Worm (Caenorhabditis elegans) whole organism, L1 larva: ENCODE results near the gene try-13.
"Not testable (repeated sequence)": the region's sequence is repeated elsewhere in the genome, so short reads cannot be mapped to it uniquely, and the experiment has no call there.

Experiments used
- C04F5.9 ChIP-seq: sonication (generic microtip); optimal IDR thresholded peaks from 2 replicates; lab custom pipeline; 2016; ENCODE audit warnings: missing genetic modification characterization, missing compliant biosample characterization
- C16A3.4 ChIP-seq: fragments of 150-350 bp; optimal IDR thresholded peaks from 2 replicates; lab custom pipeline; 2014; ENCODE audit warnings: missing biosample characterization, missing genetic modification characterization
- Y116A8C.19 ChIP-seq: sonication (generic microtip); optimal IDR thresholded peaks from 2 replicates; lab custom pipeline; 2016; ENCODE audit warnings: missing compliant biosample characterization, missing genetic modification characterization, borderline replicate concordance
- alr-1 ChIP-seq: fragments of 200-800 bp; sonication (Bioruptor generic); optimal IDR thresholded peaks from 2 replicates; lab custom pipeline; 2018; ENCODE audit warnings: borderline replicate concordance, mild to moderate bottlenecking, missing genetic modification characterization, missing compliant biosample characterization
- aly-2 ChIP-seq: fragments of 150-350 bp; optimal IDR thresholded peaks from 2 replicates; lab custom pipeline; 2014; ENCODE audit warnings: missing biosample characterization, missing genetic modification characterization
- blmp-1 ChIP-seq: fragments of 150-350 bp; optimal IDR thresholded peaks from 2 replicates; lab custom pipeline; 2014; ENCODE audit warnings: missing biosample characterization, missing genetic modification characterization
- ceh-8 ChIP-seq: fragments of 200-800 bp; sonication (Bioruptor generic); optimal IDR thresholded peaks from 2 replicates; lab custom pipeline; 2018; ENCODE audit warnings: mild to moderate bottlenecking, missing genetic modification characterization, moderate library complexity, missing compliant biosample characterization
- ceh-90 ChIP-seq: sonication (generic microtip); optimal IDR thresholded peaks from 2 replicates; lab custom pipeline; 2016; ENCODE audit warnings: missing genetic modification characterization, missing compliant biosample characterization
- efl-1 ChIP-seq, 4 experiments: fragments of 150-350 bp; optimal IDR thresholded peaks in 3 of 4; peaks in 1 of 4; 1 replicate in 1 of 4; 2 replicates in 3 of 4; lab custom pipeline; 2014; ENCODE audit warnings: missing biosample characterization in 2 of 4, missing genetic modification characterization in 2 of 4, missing genetic modification reagents in 2 of 4
- egl-13 ChIP-seq: sonication (generic microtip); optimal IDR thresholded peaks from 2 replicates; lab custom pipeline; 2016; ENCODE audit warnings: missing genotype, missing genetic modification reagents, missing genetic modification characterization, missing compliant biosample characterization
- egl-27 ChIP-seq, 2 experiments: fragments of 150-350 bp in 1 of 2; sonication (generic microtip); optimal IDR thresholded peaks; 3 replicates each; lab custom pipeline; 2017 to 2018; ENCODE audit warnings: missing biosample characterization in 2 of 2, missing genetic modification characterization in 2 of 2, missing genetic modification reagents in 2 of 2
- elt-2 ChIP-seq: sonication (generic microtip); optimal IDR thresholded peaks from 2 replicates; lab custom pipeline; 2016; ENCODE audit warnings: missing genetic modification characterization, mild to moderate bottlenecking, inconsistent platforms, missing compliant biosample characterization, missing genetic modification reagents
- elt-3 ChIP-seq, 6 experiments: fragments of 150-350 bp in 1 of 6; sonication (generic microtip); optimal IDR thresholded peaks; 2 replicates each; lab custom pipeline; 2017 to 2018; ENCODE audit warnings: missing biosample characterization in 6 of 6, missing genetic modification characterization in 6 of 6, inconsistent platforms in 1 of 6
- ets-5 ChIP-seq: fragments of 200-800 bp; sonication (Bioruptor generic); IDR thresholded peaks from 2 replicates; pipeline ENCODE4 v1.3.6; 2022; ENCODE audit warnings: missing genetic modification characterization, missing compliant biosample characterization
- fkh-4 ChIP-seq: sonication (generic microtip); optimal IDR thresholded peaks from 2 replicates; lab custom pipeline; 2016; ENCODE audit warnings: missing compliant biosample characterization, missing genetic modification characterization, borderline replicate concordance
- fos-1 ChIP-seq: fragments of 150-350 bp; optimal IDR thresholded peaks from 2 replicates; lab custom pipeline; 2014; ENCODE audit warnings: missing biosample characterization, missing genetic modification characterization
- hlh-4 ChIP-seq: sonication (generic microtip); optimal IDR thresholded peaks from 2 replicates; lab custom pipeline; 2016; ENCODE audit warnings: mild to moderate bottlenecking, missing genetic modification characterization, missing compliant biosample characterization
- lin-13 ChIP-seq: fragments of 150-350 bp; optimal IDR thresholded peaks from 2 replicates; lab custom pipeline; 2014; ENCODE audit warnings: missing biosample characterization, missing genetic modification reagents, missing genetic modification characterization
- lin-39 ChIP-seq: fragments of 150-350 bp; optimal IDR thresholded peaks from 2 replicates; lab custom pipeline; 2014; ENCODE audit warnings: missing biosample characterization, missing genetic modification reagents, missing genetic modification characterization
- lir-3 ChIP-seq: sonication (generic microtip); optimal IDR thresholded peaks from 2 replicates; lab custom pipeline; 2016; ENCODE audit warnings: mild to moderate bottlenecking, missing genetic modification characterization, moderate library complexity, missing compliant biosample characterization; ENCODE audit not compliant: poor library complexity
- lsy-2 ChIP-seq, 2 experiments: fragments of 150-350 bp; optimal IDR thresholded peaks; 2 replicates each; lab custom pipeline; 2014; ENCODE audit warnings: missing biosample characterization in 2 of 2, missing genetic modification characterization in 2 of 2
- mab-9 ChIP-seq: fragments of 200-800 bp; sonication (Bioruptor generic); IDR thresholded peaks from 2 replicates; pipeline ENCODE4 v1.3.6; 2022; ENCODE audit warnings: missing genetic modification reagents, missing genetic modification characterization, missing compliant biosample characterization
- mdl-1 ChIP-seq, 2 experiments: fragments of 150-350 bp; optimal IDR thresholded peaks; 2 replicates each; lab custom pipeline; 2014 to 2017; ENCODE audit warnings: missing biosample characterization in 2 of 2, missing genetic modification characterization in 2 of 2, inconsistent platforms in 1 of 2
- mef-2 ChIP-seq: fragments of 150-350 bp; optimal IDR thresholded peaks from 2 replicates; lab custom pipeline; 2014; ENCODE audit warnings: missing biosample characterization, missing genetic modification characterization
- nhr-12 ChIP-seq: sonication (generic microtip); optimal IDR thresholded peaks from 2 replicates; lab custom pipeline; 2017; ENCODE audit warnings: missing biosample characterization, missing genetic modification characterization
- nhr-77 ChIP-seq: fragments of 150-350 bp; optimal IDR thresholded peaks from 2 replicates; lab custom pipeline; 2014; ENCODE audit warnings: missing biosample characterization, missing genetic modification characterization
- nhr-90 ChIP-seq: sonication (generic microtip); optimal IDR thresholded peaks from 2 replicates; lab custom pipeline; 2016; ENCODE audit warnings: mild to moderate bottlenecking, missing genetic modification characterization, missing compliant biosample characterization; ENCODE audit not compliant: poor library complexity
- pag-3 ChIP-seq: sonication (generic microtip); optimal IDR thresholded peaks from 2 replicates; lab custom pipeline; 2017; ENCODE audit warnings: missing genetic modification characterization, mild to moderate bottlenecking, missing compliant biosample characterization, antibody characterized with exemption, borderline replicate concordance; ENCODE audit not compliant: insufficient read depth
- pqm-1 ChIP-seq: sonication (generic microtip); optimal IDR thresholded peaks from 3 replicates; lab custom pipeline; 2017; ENCODE audit warnings: missing biosample characterization, missing genetic modification characterization
- unc-98 ChIP-seq: fragments of 200-800 bp; sonication (Bioruptor generic); IDR thresholded peaks from 2 replicates; pipeline ENCODE4 v1.3.6; 2022; ENCODE audit warnings: missing genetic modification characterization, missing compliant biosample characterization
- ztf-4 ChIP-seq: fragments of 150-350 bp; optimal IDR thresholded peaks from 2 replicates; lab custom pipeline; 2014; ENCODE audit warnings: missing biosample characterization, missing genetic modification characterization

The try-13 gene

ce11 chrV:7437538-7437937 is 2.4 kb upstream of the try-13 start, which contains the start of gene F25E5.9 (continued):
- TF ChIP-seq lsy-2 (tag; optimal IDR thresholded peaks at IDR 0.05; lab: Kevin White, UChicago): peak in 1 of 2 experiments; percentile 27

ce11 chrV:7437985-7438384 is 1.9 kb upstream of the try-13 start, which contains the start of gene F25E5.16:
Gene F25E5.16 (plus strand): TSS chrV:7438285.
- TF ChIP-seq mab-9 (GFP tag; lab: Robert Waterston, UW) (no peak), efl-1 (optimal IDR thresholded peaks at IDR 0.05; lab: Kevin White, UChicago) (no peak), efl-1 (GFP tag; optimal IDR thresholded peaks at IDR 0.05 in 1 of 2; lab: Kevin White, UChicago) (peak in 1 of 2 experiments; percentile 58)

- TF ChIP-seq mab-9 (GFP tag; lab: Robert Waterston, UW): peak; percentile 75
- TF ChIP-seq ets-5 (GFP tag; lab: Robert Waterston, UW): 0 out of 2 replicates have a peak, but pooled peaks have one; percentile 52
- TF ChIP-seq unc-98 (GFP tag; lab: Robert Waterston, UW): peak; percentile 53; the same call in 1 of the 2 replicates
Measured at ce11 chrV:7443480-7443879, 3.6 kb downstream of the try-13 start.

- not testable (repeated sequence) for TF ChIP-seq lin-39 (tag; lab: Kevin White, UChicago); mdl-1 (tag; optimal IDR thresholded peaks at IDR 0.05; lab: Kevin White, UChicago); efl-1 (optimal IDR thresholded peaks at IDR 0.05; lab: Kevin White, UChicago); efl-1 (GFP tag; optimal IDR thresholded peaks at IDR 0.05 in 1 of 2; lab: Kevin White, UChicago)
Measured at ce11 chrV:7444331-7444730, 4.4 kb downstream of the try-13 start, which contains the start of gene nhr-141. Gene nhr-141 (plus strand): TSS chrV:7444661.

ce11 chrV:7446965-7447364 is 7.1 kb downstream of the try-13 start, which contains the start of gene F25E5.5:
Gene F25E5.5 (plus strand): TSS chrV:7447265.
- no peak for TF ChIP-seq nhr-77 (tag; lab: Kevin White, UChicago)
- TF ChIP-seq mef-2: no peak
- no peak for TF ChIP-seq lin-13 (GFP tag; lab: Kevin White, UChicago)
- peak; percentile 17 for TF ChIP-seq blmp-1
- TF ChIP-seq ceh-90: no peak
- TF ChIP-seq nhr-12 (tag; lab: Kevin White, UChicago): no peak
- TF ChIP-seq lir-3: no peak
- TF ChIP-seq, all 84 proteins: peak for 1

ce11 chrV:7449303-7449827 is 9.5 kb downstream of the try-13 start, which contains the start of gene try-12:
Gene try-12 (plus strand): TSS chrV:7449353.
- TF ChIP-seq efl-1 (optimal IDR thresholded peaks at IDR 0.05; lab: Kevin White, UChicago): no peak
- TF ChIP-seq efl-1 (GFP tag; optimal IDR thresholded peaks at IDR 0.05 in 1 of 2; lab: Kevin White, UChicago): peak in 1 of 2 experiments; percentile 58
- no peak for TF ChIP-seq pag-3
- TF ChIP-seq, all 84 proteins: peak for 1

- TF ChIP-seq efl-1 (optimal IDR thresholded peaks at IDR 0.05; lab: Kevin White, UChicago): no peak
- TF ChIP-seq efl-1 (GFP tag; optimal IDR thresholded peaks at IDR 0.05 in 1 of 2; lab: Kevin White, UChicago): peak in 1 of 2 experiments; percentile 24
- no peak for TF ChIP-seq nhr-90 (tag; lab: Kevin White, UChicago)
Measured at ce11 chrV:7451421-7451820, 11.5 kb downstream of the try-13 start, which contains the start of gene try-11. Gene try-11 (plus strand): TSS chrV:7451721.

- no peak for TF ChIP-seq C04F5.9 (tag; lab: Kevin White, UChicago)
- no peak for TF ChIP-seq egl-13
- TF ChIP-seq pqm-1 (tag; lab: Kevin White, UChicago): no peak
- no peak for TF ChIP-seq nhr-12 (tag; lab: Kevin White, UChicago)
- TF ChIP-seq unc-98 (GFP tag; lab: Robert Waterston, UW): no peak
- no peak for TF ChIP-seq ztf-4 (tag; lab: Kevin White, UChicago)
Measured at ce11 chrV:7454236-7454635, 14.3 kb downstream of the try-13 start, which contains the start of gene try-8. Gene try-8 (minus strand): TSS chrV:7454336.

- TF ChIP-seq lsy-2 (tag; optimal IDR thresholded peaks at IDR 0.05; lab: Kevin White, UChicago): no peak
- no peak for TF ChIP-seq ceh-8 (GFP tag; lab: Kevin White, UChicago)
- TF ChIP-seq hlh-4 (tag; lab: Kevin White, UChicago): no peak
- no peak for TF ChIP-seq elt-3 (tag; optimal IDR thresholded peaks at IDR 0.05; lab: Kevin White, UChicago)
- no peak for TF ChIP-seq Y116A8C.19 (tag; lab: Kevin White, UChicago)
- no peak for TF ChIP-seq ets-5 (GFP tag; lab: Robert Waterston, UW)
- no peak for TF ChIP-seq efl-1 (optimal IDR thresholded peaks at IDR 0.05; lab: Kevin White, UChicago)
- TF ChIP-seq efl-1 (GFP tag; optimal IDR thresholded peaks at IDR 0.05 in 1 of 2; lab: Kevin White, UChicago): no peak
- no peak for TF ChIP-seq aly-2 (tag; lab: Kevin White, UChicago)
- no peak for TF ChIP-seq fkh-4 (tag; lab: Kevin White, UChicago)
- no peak for TF ChIP-seq lin-13 (GFP tag; lab: Kevin White, UChicago)
- no peak for TF ChIP-seq fos-1 (tag; lab: Kevin White, UChicago)
- no peak for TF ChIP-seq lin-39 (tag; lab: Kevin White, UChicago)
- no peak for TF ChIP-seq egl-27 (tag; optimal IDR thresholded peaks at IDR 0.05; lab: Kevin White, UChicago)
- TF ChIP-seq elt-2 (tag; lab: Kevin White, UChicago): no peak
- TF ChIP-seq C16A3.4 (tag; lab: Kevin White, UChicago): no peak
- TF ChIP-seq alr-1 (tag; lab: Kevin White, UChicago): no peak
Measured at ce11 chrV:7455008-7455407, 15.1 kb downstream of the try-13 start, which contains the start of gene F25E5.2. Gene F25E5.2 (plus strand): TSS chrV:7455308.
